Fruit fly (Drosophila melanogaster) whole organism, embryonic: ENCODE results near the gene CG5516.

Experiments used
- Bgb ChIP-seq: fragments of 200-800 bp; sonication (Bioruptor generic); IDR thresholded peaks from 2 replicates; pipeline ENCODE4 v1.3.6; 2022; ENCODE audit warnings: missing biosample characterization, missing genetic modification characterization; ENCODE audit not compliant: partially characterized antibody
- Blimp-1 ChIP-seq: fragments of 200-800 bp; sonication (Bioruptor generic); optimal IDR thresholded peaks from 3 replicates; lab custom pipeline; 2018; ENCODE audit warnings: missing biosample characterization, missing genetic modification characterization, mild to moderate bottlenecking, moderate library complexity, missing genetic modification reagents
- C15 ChIP-seq: fragments of 200-800 bp; sonication (Bioruptor generic); IDR thresholded peaks from 3 replicates; pipeline ENCODE4 v1.3.6; 2022; ENCODE audit warnings: missing biosample characterization, missing genetic modification characterization
- CG11723 ChIP-seq: fragments of 200-800 bp; sonication (Bioruptor generic); optimal IDR thresholded peaks from 2 replicates; lab custom pipeline; 2017; ENCODE audit warnings: missing biosample characterization, mild to moderate bottlenecking, missing genetic modification characterization
- CG14050 ChIP-seq: fragments of 200-800 bp; sonication (Bioruptor generic); IDR thresholded peaks from 3 replicates; pipeline ENCODE4 v1.3.6; 2022; ENCODE audit warnings: missing biosample characterization, missing genetic modification characterization
- CG17829 ChIP-seq: fragments of 200-800 bp; optimal IDR thresholded peaks from 2 replicates; lab custom pipeline; 2019; ENCODE audit warnings: missing biosample characterization, mild to moderate bottlenecking, missing genetic modification characterization, moderate library complexity
- CG2116 ChIP-seq: fragments of 200-800 bp; sonication (Bioruptor generic); optimal IDR thresholded peaks from 3 replicates; lab custom pipeline; 2018; ENCODE audit warnings: missing biosample characterization, mild to moderate bottlenecking, missing genetic modification characterization
- CG2202 ChIP-seq: fragments of 200-800 bp; sonication (Bioruptor generic); optimal IDR thresholded peaks from 2 replicates; lab custom pipeline; 2018; ENCODE audit warnings: missing biosample characterization, mild to moderate bottlenecking, missing genetic modification characterization
- CG2678 ChIP-seq: fragments of 200-800 bp; sonication (Bioruptor generic); optimal IDR thresholded peaks from 3 replicates; lab custom pipeline; 2019; ENCODE audit warnings: missing biosample characterization, mild to moderate bottlenecking, missing genetic modification characterization, moderate library complexity
- CG3163 ChIP-seq: fragments of 200-800 bp; sonication (Bioruptor generic); optimal IDR thresholded peaks from 3 replicates; lab custom pipeline; 2016; ENCODE audit warnings: missing biosample characterization, missing genetic modification characterization
- CG32772 ChIP-seq: fragments of 200-800 bp; sonication (Bioruptor generic); IDR thresholded peaks from 2 replicates; pipeline ENCODE4 v1.3.6; 2022; ENCODE audit warnings: missing biosample characterization, missing genetic modification characterization
- CG33213 ChIP-seq: fragments of 200-800 bp; sonication (Bioruptor generic); optimal IDR thresholded peaks from 3 replicates; lab custom pipeline; 2016; ENCODE audit warnings: missing biosample characterization, missing genetic modification characterization
- CG3407 ChIP-seq: fragments of 200-800 bp; sonication (Bioruptor generic); optimal IDR thresholded peaks from 2 replicates; lab custom pipeline; 2018; ENCODE audit warnings: missing biosample characterization, mild to moderate bottlenecking, missing genetic modification characterization
- CG34422 ChIP-seq: fragments of 200-800 bp; sonication (Bioruptor generic); IDR thresholded peaks from 3 replicates; pipeline ENCODE4 v1.3.6; 2022; ENCODE audit warnings: missing biosample characterization, missing genetic modification characterization
- CG4404 ChIP-seq: fragments of 200-800 bp; sonication (Bioruptor generic); IDR thresholded peaks from 2 replicates; pipeline ENCODE4 v1.3.6; 2022; ENCODE audit warnings: missing biosample characterization, missing genetic modification characterization
- CG4424 ChIP-seq: fragments of 200-800 bp; sonication (Bioruptor generic); optimal IDR thresholded peaks from 3 replicates; lab custom pipeline; 2016; ENCODE audit warnings: missing biosample characterization, missing genetic modification characterization
- CG4854 ChIP-seq: fragments of 200-800 bp; sonication (Bioruptor generic); optimal IDR thresholded peaks from 2 replicates; lab custom pipeline; 2016; ENCODE audit warnings: missing biosample characterization, missing genetic modification characterization, inconsistent platforms
- CG8290 ChIP-seq, 3 experiments: fragments of 200-800 bp; sonication (Bioruptor generic); optimal IDR thresholded peaks; 2 replicates each; lab custom pipeline; 2016 to 2019; ENCODE audit warnings: missing biosample characterization in 3 of 3, missing genetic modification characterization in 3 of 3, mild to moderate bottlenecking in 2 of 3, moderate library complexity in 1 of 3
- CG8924 ChIP-seq: fragments of 200-800 bp; optimal IDR thresholded peaks from 3 replicates; lab custom pipeline; 2019; ENCODE audit warnings: missing biosample characterization, mild to moderate bottlenecking, missing genetic modification characterization, moderate library complexity
- CG9817 ChIP-seq: fragments of 200-800 bp; sonication (Bioruptor generic); optimal IDR thresholded peaks from 2 replicates; lab custom pipeline; 2018; ENCODE audit warnings: missing biosample characterization, mild to moderate bottlenecking, missing genetic modification characterization, moderate library complexity
- Dad ChIP-seq: fragments of 200-800 bp; sonication (Bioruptor generic); optimal IDR thresholded peaks from 3 replicates; lab custom pipeline; 2016; ENCODE audit warnings: missing biosample characterization, missing genetic modification characterization
- Dp ChIP-seq: fragments of 200-800 bp; sonication (Bioruptor generic); optimal IDR thresholded peaks from 2 replicates; lab custom pipeline; 2018; ENCODE audit warnings: missing biosample characterization, mild to moderate bottlenecking, missing genetic modification characterization, moderate library complexity
- Drgx ChIP-seq: fragments of 200-800 bp; sonication (Bioruptor generic); IDR thresholded peaks from 2 replicates; pipeline ENCODE4 v1.3.6; 2022; ENCODE audit warnings: missing biosample characterization, missing genetic modification characterization
- Eip74EF ChIP-seq, 2 experiments: fragments of 200-800 bp in 1 of 2; fragments of >200 bp in 1 of 2; sonication (Bioruptor generic) in 1 of 2; optimal IDR thresholded peaks; 2 replicates each; lab custom pipeline; 2017 to 2019; ENCODE audit warnings: missing biosample characterization in 2 of 2, missing genetic modification characterization in 2 of 2, mild to moderate bottlenecking in 1 of 2, moderate library complexity in 1 of 2
- Gsc ChIP-seq: fragments of 200-800 bp; sonication (Bioruptor generic); IDR thresholded peaks from 2 replicates; pipeline ENCODE4 v1.3.6; 2022; ENCODE audit warnings: missing biosample characterization, missing genetic modification characterization
- Hey ChIP-seq: fragments of 200-800 bp; sonication (Bioruptor generic); optimal IDR thresholded peaks from 3 replicates; lab custom pipeline; 2018; ENCODE audit warnings: missing biosample characterization, mild to moderate bottlenecking, missing genetic modification characterization
- HmgZ ChIP-seq: fragments of 200-800 bp; sonication (Bioruptor generic); optimal IDR thresholded peaks from 2 replicates; lab custom pipeline; 2018; ENCODE audit warnings: missing biosample characterization, mild to moderate bottlenecking, missing genetic modification characterization
- Hmr ChIP-seq: fragments of 200-800 bp; sonication (Bioruptor generic); optimal IDR thresholded peaks from 3 replicates; lab custom pipeline; 2017; ENCODE audit warnings: mild to moderate bottlenecking, missing biosample characterization, missing genetic modification reagents, missing genetic modification characterization
- Hr51 ChIP-seq, 2 experiments: fragments of 200-800 bp; sonication (Bioruptor generic); optimal IDR thresholded peaks; 2 replicates in 1 of 2; 3 replicates in 1 of 2; lab custom pipeline; 2016 to 2018; ENCODE audit warnings: missing biosample characterization in 2 of 2, missing genetic modification characterization in 2 of 2, mild to moderate bottlenecking in 1 of 2, moderate library complexity in 1 of 2
- Lpt ChIP-seq: fragments of >200 bp; optimal IDR thresholded peaks from 2 replicates; lab custom pipeline; 2018; ENCODE audit warnings: missing biosample characterization, missing genetic modification characterization
- MBD-R2 ChIP-seq: fragments of 200-800 bp; sonication (Bioruptor generic); IDR thresholded peaks from 2 replicates; pipeline ENCODE4 v1.3.6; 2022; ENCODE audit warnings: missing biosample characterization, missing genetic modification characterization
- Med ChIP-seq: fragments of 200-800 bp; sonication (Bioruptor generic); peaks from one replicate; lab custom pipeline; 2016; ENCODE audit warnings: missing biosample characterization, missing genetic modification characterization, mild to moderate bottlenecking, inconsistent platforms, moderate library complexity
- NK7.1 ChIP-seq: fragments of 200-800 bp; sonication (Bioruptor generic); optimal IDR thresholded peaks from 3 replicates; lab custom pipeline; 2016; ENCODE audit warnings: missing biosample characterization, missing genetic modification characterization
- Sry-δ ChIP-seq: fragments of 200-800 bp; sonication (Bioruptor generic); optimal IDR thresholded peaks from 2 replicates; lab custom pipeline; 2016; ENCODE audit warnings: missing biosample characterization, missing genetic modification characterization
- ap ChIP-seq: fragments of 200-800 bp; sonication (Bioruptor generic); IDR thresholded peaks from 2 replicates; pipeline ENCODE4 v1.3.6; 2022; ENCODE audit warnings: missing biosample characterization, missing genetic modification characterization
- az2 ChIP-seq: fragments of 200-800 bp; sonication (Bioruptor generic); optimal IDR thresholded peaks from 3 replicates; lab custom pipeline; 2016; ENCODE audit warnings: missing biosample characterization, missing genetic modification characterization
- bowl ChIP-seq: fragments of 200-800 bp; sonication (Bioruptor generic); IDR thresholded peaks from 2 replicates; pipeline ENCODE4 v1.3.6; 2022; ENCODE audit warnings: missing biosample characterization, missing genetic modification characterization
- crol ChIP-seq: fragments of 200-800 bp; sonication (Bioruptor generic); IDR thresholded peaks from 2 replicates; pipeline ENCODE4 v1.3.6; 2022; ENCODE audit warnings: missing biosample characterization, missing genetic modification characterization
- crp ChIP-seq, 2 experiments: fragments of 200-800 bp; sonication (Bioruptor generic); optimal IDR thresholded peaks; 2 replicates in 1 of 2; 3 replicates in 1 of 2; lab custom pipeline; 2017; ENCODE audit warnings: missing biosample characterization in 2 of 2, missing genetic modification characterization in 2 of 2, mild to moderate bottlenecking in 1 of 2, moderate library complexity in 1 of 2
- cwo ChIP-seq: fragments of 200-800 bp; sonication (Bioruptor generic); optimal IDR thresholded peaks from 3 replicates; lab custom pipeline; 2017; ENCODE audit warnings: missing biosample characterization, missing genetic modification characterization, mild to moderate bottlenecking, moderate library complexity, missing genetic modification reagents
- ftz-f1 ChIP-seq: fragments of 200-800 bp; sonication (Bioruptor generic); optimal IDR thresholded peaks from 2 replicates; lab custom pipeline; 2016; ENCODE audit warnings: missing biosample characterization, missing genetic modification characterization
- fu2 ChIP-seq: fragments of 200-800 bp; sonication (Bioruptor generic); optimal IDR thresholded peaks from 2 replicates; lab custom pipeline; 2016; ENCODE audit warnings: missing biosample characterization, missing genetic modification characterization
- ham ChIP-seq: fragments of 200-800 bp; sonication (Bioruptor generic); IDR thresholded peaks from 2 replicates; pipeline ENCODE4 v1.3.6; 2022; ENCODE audit warnings: missing biosample characterization, missing genetic modification characterization
- inv ChIP-seq: fragments of 200-800 bp; sonication (Bioruptor generic); IDR thresholded peaks from 2 replicates; pipeline ENCODE4 v1.3.6; 2022; ENCODE audit warnings: missing biosample characterization, missing genetic modification characterization; ENCODE audit not compliant: partially characterized antibody
- lbe ChIP-seq: fragments of 200-800 bp; sonication (Bioruptor generic); optimal IDR thresholded peaks from 2 replicates; lab custom pipeline; 2016; ENCODE audit warnings: missing biosample characterization, mild to moderate bottlenecking, missing genetic modification characterization
- lilli ChIP-seq: fragments of 200-800 bp; sonication (Bioruptor generic); optimal IDR thresholded peaks from 3 replicates; lab custom pipeline; 2016; ENCODE audit warnings: missing biosample characterization, missing genetic modification characterization
- luna ChIP-seq: fragments of 200-800 bp; sonication (Bioruptor generic); optimal IDR thresholded peaks from 2 replicates; lab custom pipeline; 2016; ENCODE audit warnings: missing biosample characterization, missing genetic modification characterization
- schlank ChIP-seq: fragments of 200-800 bp; sonication (Bioruptor generic); optimal IDR thresholded peaks from 2 replicates; lab custom pipeline; 2018; ENCODE audit warnings: missing biosample characterization, mild to moderate bottlenecking, missing genetic modification characterization
- slbo ChIP-seq: fragments of 200-800 bp; sonication (Bioruptor generic); IDR thresholded peaks from 2 replicates; pipeline ENCODE4 v1.3.6; 2022; ENCODE audit warnings: missing biosample characterization, missing genetic modification characterization
- ssp ChIP-seq: fragments of 200-800 bp; sonication (Bioruptor generic); IDR thresholded peaks from 2 replicates; pipeline ENCODE4 v1.3.6; 2022; ENCODE audit warnings: missing biosample characterization, missing genetic modification characterization

CG5516 gene

dm6 chr3R:15965169-15965568 is 1.5 kb downstream of the CG5516 start, which contains the start of the genes CG32856 and Rbf2 (continued):
- TF ChIP-seq CG17829 (tag; lab: Kevin White, UChicago) = peak; percentile 58
- no peak for TF ChIP-seq CG3407 (GFP tag; lab: Kevin White, UChicago)
- TF ChIP-seq Dp = peak; percentile 84
- no peak for TF ChIP-seq Eip74EF (GFP tag; optimal IDR thresholded peaks at IDR 0.05; lab: Kevin White, UChicago)
- no peak for TF ChIP-seq NK7.1 (GFP tag; lab: Kevin White, UChicago)
- 0 out of 2 replicates have a peak, but pooled peaks have one; percentile 31 for TF ChIP-seq bowl (GFP tag; lab: Robert Waterston, UW)
- peak; percentile 84 for TF ChIP-seq Bgb
- peak; percentile 43 for TF ChIP-seq CG11723 (GFP tag; lab: Kevin White, UChicago)
- no peak for TF ChIP-seq CG2678
- no peak for TF ChIP-seq ham (GFP tag; lab: Robert Waterston, UW)
- peak; percentile 59 for TF ChIP-seq CG8290 (GFP tag; optimal IDR thresholded peaks at IDR 0.05; lab: Kevin White, UChicago)
- TF ChIP-seq CG8290 (tag; optimal IDR thresholded peaks at IDR 0.05; lab: Kevin White, UChicago) = peak in 1 of 2 experiments; percentile 82
- TF ChIP-seq Med (GFP tag; lab: Kevin White, UChicago) = peak; percentile 95
- TF ChIP-seq az2 (GFP tag; lab: Kevin White, UChicago) = peak; percentile 85
- no peak for TF ChIP-seq lbe (GFP tag; lab: Kevin White, UChicago)
- peak; percentile 63 for TF ChIP-seq CG14050
- TF ChIP-seq CG34422 (GFP tag; lab: Robert Waterston, UW) = peak; percentile 34; the same call in 1 of the 3 replicates
- peak; percentile 61 for TF ChIP-seq CG2202 (tag; lab: Kevin White, UChicago)
- TF ChIP-seq CG3163 (GFP tag; lab: Kevin White, UChicago) = no peak
- TF ChIP-seq crol (GFP tag; lab: Robert Waterston, UW) = no peak
- peak; percentile 42 for TF ChIP-seq Blimp-1 (GFP tag; lab: Kevin White, UChicago)
- peak; percentile 91 for TF ChIP-seq MBD-R2 (GFP tag; lab: Robert Waterston, UW)
- TF ChIP-seq HmgZ (tag; lab: Kevin White, UChicago) = peak; percentile 90
- peak; percentile 67 to 89 for TF ChIP-seq Hr51 (GFP tag; optimal IDR thresholded peaks at IDR 0.05; lab: Kevin White, UChicago)
- no peak for TF ChIP-seq C15 (GFP tag; lab: Robert Waterston, UW)
- TF ChIP-seq Sry-δ (GFP tag; lab: Kevin White, UChicago) = peak; percentile 75
- peak; percentile 68 for TF ChIP-seq fu2 (GFP tag; lab: Kevin White, UChicago)
- no peak for TF ChIP-seq Hey (tag; lab: Kevin White, UChicago)
- TF ChIP-seq cwo = no peak
- TF ChIP-seq crp (GFP tag; optimal IDR thresholded peaks at IDR 0.05; lab: Kevin White, UChicago) = peak in 1 of 2 experiments; percentile 69
- TF ChIP-seq CG2116 = peak; percentile 99
- peak; percentile 79 for TF ChIP-seq CG8924 (tag; lab: Kevin White, UChicago)
- no peak for TF ChIP-seq Gsc (GFP tag; lab: Robert Waterston, UW)
- peak; percentile 6 for TF ChIP-seq CG33213
- peak; percentile 94 for TF ChIP-seq slbo (GFP tag; lab: Robert Waterston, UW)
- peak; percentile 25 for TF ChIP-seq ftz-f1
- TF ChIP-seq Dad (GFP tag; lab: Kevin White, UChicago) = no peak
- TF ChIP-seq ssp (GFP tag; lab: Robert Waterston, UW) = peak; percentile 31
- TF ChIP-seq Lpt (GFP tag; lab: Kevin White, UChicago) = no peak
- TF ChIP-seq schlank (tag; lab: Kevin White, UChicago) = peak; percentile 6
- TF ChIP-seq ap = peak; percentile 72
- no peak for TF ChIP-seq CG4404 (GFP tag; lab: Robert Waterston, UW)
- TF ChIP-seq lilli (GFP tag; lab: Kevin White, UChicago) = peak; percentile 88
- peak; percentile 83 for TF ChIP-seq Hmr (GFP tag; lab: Kevin White, UChicago)
- peak; percentile 63 for TF ChIP-seq CG4424 (GFP tag; lab: Kevin White, UChicago)
- peak; percentile 41 for TF ChIP-seq CG4854
- TF ChIP-seq inv (GFP tag; lab: Robert Waterston, UW) = peak; percentile 62
- no peak for TF ChIP-seq CG32772 (GFP tag; lab: Robert Waterston, UW)
- TF ChIP-seq CG9817 = peak; percentile 93
- no peak for TF ChIP-seq Drgx (GFP tag; lab: Robert Waterston, UW)
- TF ChIP-seq luna = peak; percentile 50
